Worm (Caenorhabditis elegans) whole organism, late embryonic: Measurements from ENCODE around the gene col-34.

Source experiments
- ceh-31 ChIP-seq: sonication (generic microtip); optimal IDR thresholded peaks from 2 replicates; lab custom pipeline; 2016; ENCODE audit warnings: missing genetic modification characterization, missing compliant biosample characterization
- dmd-4 ChIP-seq: sonication (generic microtip); optimal IDR thresholded peaks from 2 replicates; lab custom pipeline; 2016; ENCODE audit warnings: borderline replicate concordance, missing genetic modification characterization, missing compliant biosample characterization
- fkh-10 ChIP-seq: fragments of 150-350 bp; optimal IDR thresholded peaks from 2 replicates; lab custom pipeline; 2014; ENCODE audit warnings: missing biosample characterization, missing genetic modification reagents, missing genetic modification characterization
- madf-2 ChIP-seq: sonication (generic microtip); optimal IDR thresholded peaks from 2 replicates; lab custom pipeline; 2017; ENCODE audit warnings: missing genetic modification characterization, missing compliant biosample characterization

DNA sequence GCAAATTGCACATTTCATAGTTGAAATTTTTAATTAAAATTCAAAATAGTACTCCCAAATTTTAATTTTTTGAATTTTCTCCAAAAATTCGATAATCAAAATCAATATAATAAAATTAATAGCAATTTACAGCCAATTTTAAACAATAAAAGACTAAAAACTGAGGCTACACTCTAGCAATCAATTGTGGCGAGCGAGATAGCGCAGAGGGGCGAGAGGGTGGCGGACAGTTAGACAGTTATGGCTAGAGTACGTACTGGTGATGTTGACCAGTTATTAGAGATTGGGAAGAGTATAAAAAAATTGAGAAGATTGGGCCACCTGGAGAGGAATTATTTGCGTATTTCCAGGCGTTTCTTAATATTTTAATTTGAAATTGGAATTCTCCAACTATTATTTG lies 33.3 kb upstream of the col-34 start, which contains the start of gene nhr-78:
- TF ChIP-seq ceh-31 (tag; lab: Kevin White, UChicago) (no peak), dmd-4 (no peak), madf-2 (tag; lab: Kevin White, UChicago) (no peak), fkh-10 (GFP tag; lab: Kevin White, UChicago) (no peak)
